Fruit fly (Drosophila melanogaster) whole organism, embryonic: ENCODE data around the gene unc-119.
A peak's percentile ranks its signal among the peaks of the same experiment; 100 is the strongest.

Experiments used
- CG10366 ChIP-seq: fragments of 200-800 bp; sonication (Bioruptor generic); IDR thresholded peaks from 2 replicates; pipeline ENCODE4 v1.3.6; 2022; ENCODE audit warnings: missing biosample characterization, missing genetic modification characterization
- CG10431 ChIP-seq: fragments of 200-800 bp; sonication (Bioruptor generic); optimal IDR thresholded peaks from 3 replicates; lab custom pipeline; 2018; ENCODE audit warnings: missing biosample characterization, mild to moderate bottlenecking, missing genetic modification characterization
- CG10654 ChIP-seq: fragments of 200-800 bp; sonication (Bioruptor generic); optimal IDR thresholded peaks from 2 replicates; lab custom pipeline; 2016; ENCODE audit warnings: missing biosample characterization, missing genetic modification characterization
- CG10979 ChIP-seq: fragments of 200-800 bp; sonication (Bioruptor generic); optimal IDR thresholded peaks from 2 replicates; lab custom pipeline; 2018; ENCODE audit warnings: missing biosample characterization, mild to moderate bottlenecking, missing genetic modification characterization, moderate library complexity
- CG11398 ChIP-seq: fragments of 200-800 bp; sonication (Bioruptor generic); optimal IDR thresholded peaks from 2 replicates; lab custom pipeline; 2016; ENCODE audit warnings: missing biosample characterization, missing genetic modification characterization
- CG12942 ChIP-seq: fragments of 200-800 bp; sonication (Bioruptor generic); optimal IDR thresholded peaks from 3 replicates; lab custom pipeline; 2016; ENCODE audit warnings: missing biosample characterization, missing genetic modification characterization
- CG13123 ChIP-seq: fragments of 200-800 bp; sonication (Bioruptor generic); optimal IDR thresholded peaks from 2 replicates; lab custom pipeline; 2016; ENCODE audit warnings: missing biosample characterization, missing genetic modification characterization
- CG13287 ChIP-seq: fragments of 200-800 bp; sonication (Bioruptor generic); IDR thresholded peaks from 2 replicates; pipeline ENCODE4 v1.3.6; 2022; ENCODE audit warnings: missing biosample characterization, missing genetic modification characterization; ENCODE audit not compliant: partially characterized antibody
- CG14014 ChIP-seq: fragments of 200-800 bp; sonication (Bioruptor generic); IDR thresholded peaks from 2 replicates; pipeline ENCODE4 v1.3.6; 2022; ENCODE audit warnings: missing biosample characterization, missing genetic modification characterization
- CG15696 ChIP-seq: fragments of 200-800 bp; sonication (Bioruptor generic); optimal IDR thresholded peaks from 2 replicates; lab custom pipeline; 2019; ENCODE audit warnings: missing biosample characterization, mild to moderate bottlenecking, missing genetic modification characterization, moderate library complexity
- CG16813 ChIP-seq: fragments of 200-800 bp; sonication (Bioruptor generic); IDR thresholded peaks from 3 replicates; pipeline ENCODE4 v1.3.6; 2022; ENCODE audit warnings: missing biosample characterization, missing genetic modification characterization; ENCODE audit not compliant: partially characterized antibody
- CG16815 ChIP-seq: fragments of 200-800 bp; sonication (Bioruptor generic); optimal IDR thresholded peaks from 3 replicates; lab custom pipeline; 2017; ENCODE audit warnings: missing biosample characterization, mild to moderate bottlenecking, missing genetic modification characterization
- CG16863 ChIP-seq: fragments of 200-800 bp; sonication (Bioruptor generic); optimal IDR thresholded peaks from 3 replicates; lab custom pipeline; 2016; ENCODE audit warnings: missing biosample characterization, missing genetic modification characterization
- CG17612 ChIP-seq: fragments of 200-800 bp; sonication (Bioruptor generic); IDR thresholded peaks from 2 replicates; pipeline ENCODE4 v1.3.6; 2022; ENCODE audit warnings: missing biosample characterization, missing genetic modification characterization
- CG18011 ChIP-seq: fragments of 200-800 bp; sonication (Bioruptor generic); optimal IDR thresholded peaks from 2 replicates; lab custom pipeline; 2017; ENCODE audit warnings: missing biosample characterization, missing genetic modification characterization, mild to moderate bottlenecking, moderate library complexity, missing genotype
- CG32772 ChIP-seq: fragments of 200-800 bp; sonication (Bioruptor generic); IDR thresholded peaks from 2 replicates; pipeline ENCODE4 v1.3.6; 2022; ENCODE audit warnings: missing biosample characterization, missing genetic modification characterization
- CG3407 ChIP-seq: fragments of 200-800 bp; sonication (Bioruptor generic); optimal IDR thresholded peaks from 2 replicates; lab custom pipeline; 2018; ENCODE audit warnings: missing biosample characterization, mild to moderate bottlenecking, missing genetic modification characterization
- CG4820 ChIP-seq: fragments of 200-800 bp; sonication (Bioruptor generic); optimal IDR thresholded peaks from 3 replicates; lab custom pipeline; 2016; ENCODE audit warnings: missing biosample characterization, missing genetic modification characterization
- CG6254 ChIP-seq: fragments of 200-800 bp; sonication (Bioruptor generic); optimal IDR thresholded peaks from 3 replicates; lab custom pipeline; 2017; ENCODE audit warnings: mild to moderate bottlenecking, missing biosample characterization, missing genetic modification reagents, missing genetic modification characterization
- CG6654 ChIP-seq: fragments of 200-800 bp; sonication (Bioruptor generic); optimal IDR thresholded peaks from 2 replicates; lab custom pipeline; 2017; ENCODE audit warnings: missing biosample characterization, mild to moderate bottlenecking, missing genetic modification characterization
- CG7987 ChIP-seq: fragments of 200-800 bp; sonication (Bioruptor generic); optimal IDR thresholded peaks from 2 replicates; lab custom pipeline; 2018; ENCODE audit warnings: missing biosample characterization, mild to moderate bottlenecking, missing genetic modification characterization, moderate library complexity
- CkIIα-i1 ChIP-seq: fragments of 200-800 bp; sonication (Bioruptor generic); IDR thresholded peaks from 2 replicates; pipeline ENCODE4 v1.3.6; 2022; ENCODE audit warnings: missing biosample characterization, missing genetic modification characterization
- D ChIP-seq, 2 experiments: fragments of 200-800 bp in 1 of 2; fragments of >200 bp in 1 of 2; sonication (Bioruptor generic) in 1 of 2; optimal IDR thresholded peaks; 2 replicates in 1 of 2; 3 replicates in 1 of 2; lab custom pipeline; 2017; ENCODE audit warnings: mild to moderate bottlenecking in 1 of 2, missing biosample characterization in 1 of 2, missing genetic modification characterization in 1 of 2, missing genetic modification reagents in 1 of 2
- ERR ChIP-seq: fragments of 200-800 bp; sonication (Bioruptor generic); optimal IDR thresholded peaks from 2 replicates; lab custom pipeline; 2016; ENCODE audit warnings: missing biosample characterization, missing genetic modification characterization
- HLHmδ ChIP-seq: fragments of 200-800 bp; sonication (Bioruptor generic); optimal IDR thresholded peaks from 2 replicates; lab custom pipeline; 2018; ENCODE audit warnings: missing biosample characterization, mild to moderate bottlenecking, missing genetic modification characterization, moderate library complexity
- Hey ChIP-seq: fragments of 200-800 bp; sonication (Bioruptor generic); optimal IDR thresholded peaks from 3 replicates; lab custom pipeline; 2018; ENCODE audit warnings: missing biosample characterization, mild to moderate bottlenecking, missing genetic modification characterization
- Mad ChIP-seq: fragments of 200-800 bp; sonication (Bioruptor generic); optimal IDR thresholded peaks from 2 replicates; lab custom pipeline; 2016; ENCODE audit warnings: missing biosample characterization, missing genetic modification characterization
- PHDP ChIP-seq: fragments of 200-800 bp; sonication (Bioruptor generic); optimal IDR thresholded peaks from 3 replicates; lab custom pipeline; 2018; ENCODE audit warnings: missing biosample characterization, mild to moderate bottlenecking, missing genetic modification characterization, moderate library complexity
- Ptx1 ChIP-seq: fragments of 200-800 bp; sonication (Bioruptor generic); IDR thresholded peaks from 2 replicates; pipeline ENCODE4 v1.3.6; 2022; ENCODE audit warnings: missing biosample characterization, missing genetic modification characterization
- ab ChIP-seq: fragments of 200-800 bp; sonication (Bioruptor generic); optimal IDR thresholded peaks from 2 replicates; lab custom pipeline; 2016; ENCODE audit warnings: missing biosample characterization, missing genetic modification characterization
- chif ChIP-seq, 2 experiments: fragments of 200-800 bp; sonication (Bioruptor generic); optimal IDR thresholded peaks; 3 replicates each; lab custom pipeline; 2016; ENCODE audit warnings: missing biosample characterization in 2 of 2, missing genetic modification characterization in 2 of 2
- chn ChIP-seq: fragments of 200-800 bp; sonication (Bioruptor generic); optimal IDR thresholded peaks from 2 replicates; lab custom pipeline; 2016; ENCODE audit warnings: missing biosample characterization, missing genetic modification characterization
- cwo ChIP-seq: fragments of 200-800 bp; sonication (Bioruptor generic); optimal IDR thresholded peaks from 3 replicates; lab custom pipeline; 2017; ENCODE audit warnings: missing biosample characterization, missing genetic modification characterization, mild to moderate bottlenecking, moderate library complexity, missing genetic modification reagents
- disco-r ChIP-seq: fragments of 200-800 bp; sonication (Bioruptor generic); optimal IDR thresholded peaks from 2 replicates; lab custom pipeline; 2016; ENCODE audit warnings: missing biosample characterization, missing genetic modification characterization
- hth ChIP-seq: fragments of >200 bp; optimal IDR thresholded peaks from 2 replicates; lab custom pipeline; 2017; ENCODE audit warnings: inconsistent platforms
- lmd ChIP-seq: fragments of 200-800 bp; sonication (Bioruptor generic); IDR thresholded peaks from 2 replicates; pipeline ENCODE4 v1.3.6; 2022; ENCODE audit warnings: missing biosample characterization, missing genetic modification characterization
- lola ChIP-seq, 3 experiments: fragments of >200 bp in 2 of 3; fragments of 200-800 bp in 1 of 3; sonication (Bioruptor generic) in 1 of 3; optimal IDR thresholded peaks; 2 replicates each; lab custom pipeline; 2017 to 2019; ENCODE audit warnings: missing biosample characterization in 3 of 3, missing genetic modification characterization in 3 of 3, mild to moderate bottlenecking in 1 of 3, moderate library complexity in 1 of 3
- nom ChIP-seq: fragments of 200-800 bp; sonication (Bioruptor generic); optimal IDR thresholded peaks from 2 replicates; lab custom pipeline; 2017; ENCODE audit warnings: missing biosample characterization, missing genetic modification characterization, mild to moderate bottlenecking, moderate library complexity, missing genetic modification reagents
- pho ChIP-seq: fragments of 200-800 bp; sonication (Bioruptor generic); optimal IDR thresholded peaks from 2 replicates; lab custom pipeline; 2016; ENCODE audit warnings: missing biosample characterization, missing genetic modification characterization
- pnt ChIP-seq: fragments of 200-800 bp; sonication (Bioruptor generic); optimal IDR thresholded peaks from 3 replicates; lab custom pipeline; 2016; ENCODE audit warnings: missing biosample characterization, missing genetic modification characterization
- prd ChIP-seq, 3 experiments: fragments of >200 bp in 2 of 3; fragments of 200-800 bp in 1 of 3; sonication (Bioruptor generic) in 1 of 3; optimal IDR thresholded peaks in 2 of 3; IDR thresholded peaks in 1 of 3; 2 replicates in 2 of 3; 3 replicates in 1 of 3; pipeline versions ENCODE4 v1.3.6 to Lab custom; 2017 to 2022; ENCODE audit warnings: missing biosample characterization in 1 of 3, missing genetic modification characterization in 1 of 3
- ranshi ChIP-seq: fragments of 200-800 bp; sonication (Bioruptor generic); IDR thresholded peaks from 2 replicates; pipeline ENCODE4 v1.3.6; 2022; ENCODE audit warnings: missing biosample characterization, missing genetic modification characterization
- so ChIP-seq: fragments of 200-800 bp; sonication (Bioruptor generic); IDR thresholded peaks from 3 replicates; pipeline ENCODE4 v1.3.6; 2022; ENCODE audit warnings: missing biosample characterization, missing genetic modification characterization
- sug ChIP-seq: fragments of 200-800 bp; optimal IDR thresholded peaks from 2 replicates; lab custom pipeline; 2019; ENCODE audit warnings: missing biosample characterization, mild to moderate bottlenecking, missing genetic modification characterization, moderate library complexity
- tll ChIP-seq, 2 experiments: fragments of 200-800 bp in 1 of 2; fragments of >200 bp in 1 of 2; sonication (Bioruptor generic) in 1 of 2; optimal IDR thresholded peaks; 2 replicates each; lab custom pipeline; 2017 to 2019; ENCODE audit warnings: missing biosample characterization in 2 of 2, missing genetic modification characterization in 2 of 2, mild to moderate bottlenecking in 1 of 2, moderate library complexity in 1 of 2
- toy ChIP-seq: fragments of 200-800 bp; sonication (Bioruptor generic); IDR thresholded peaks from 2 replicates; pipeline ENCODE4 v1.3.6; 2022; ENCODE audit warnings: missing biosample characterization, missing genetic modification characterization
- twi ChIP-seq: fragments of 200-800 bp; optimal IDR thresholded peaks from 2 replicates; lab custom pipeline; 2019; ENCODE audit warnings: missing biosample characterization, mild to moderate bottlenecking, missing genetic modification characterization, moderate library complexity

Gene unc-119

DNA sequence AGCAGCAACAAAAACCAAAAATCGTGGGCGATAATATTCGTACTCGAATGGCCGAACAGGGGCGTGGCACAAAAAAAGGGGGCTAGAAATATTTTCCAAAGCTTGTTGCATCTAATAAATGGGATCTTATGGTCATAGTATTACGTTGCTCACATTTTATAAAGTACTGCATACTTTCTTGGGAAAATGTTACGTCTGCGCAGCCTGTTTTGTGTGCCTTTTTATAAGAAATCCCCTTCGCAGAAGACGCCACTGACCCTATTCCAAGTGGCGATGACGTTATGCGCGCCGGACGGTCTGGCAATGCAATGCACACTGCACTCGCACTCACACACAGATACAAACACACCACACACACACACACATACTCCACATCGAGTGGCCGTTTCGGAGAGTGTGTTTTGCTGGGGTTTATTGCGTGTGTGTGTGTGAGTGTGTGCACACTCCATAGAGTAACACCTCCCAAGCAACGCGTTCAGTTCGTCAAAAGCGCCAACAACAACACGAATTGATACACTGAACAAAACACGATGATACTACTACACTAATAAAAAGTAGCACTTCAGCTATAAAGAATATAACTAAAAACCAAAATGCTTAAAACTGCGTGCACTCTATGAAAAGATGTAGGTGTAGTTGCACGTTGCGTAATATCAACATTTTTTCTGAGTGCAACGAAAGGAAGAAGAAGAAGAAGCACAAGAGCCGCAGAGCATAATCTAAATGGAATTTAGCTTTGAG, 2.2 kb upstream of the unc-119 start (continued):
- TF ChIP-seq CG16813 (GFP tag; lab: Robert Waterston, UW), result no peak
- TF ChIP-seq CG10431 (GFP tag; lab: Kevin White, UChicago), result peak; percentile 25
- TF ChIP-seq CG6254 (GFP tag; lab: Kevin White, UChicago), result peak; percentile 73
- no peak for TF ChIP-seq hth (lab: Kevin White, UChicago)
- TF ChIP-seq CG3407 (GFP tag; lab: Kevin White, UChicago), result peak; percentile 82
- TF ChIP-seq chn (GFP tag; lab: Kevin White, UChicago), result peak; percentile 83
- TF ChIP-seq CG10366 (GFP tag; lab: Robert Waterston, UW), result peak; percentile 84
- TF ChIP-seq so, result peak; percentile 64; the same call in 1 of the 3 replicates
- TF ChIP-seq nom, result peak; percentile 66
- TF ChIP-seq cwo (GFP tag; lab: Kevin White, UChicago), result peak; percentile 11
- TF ChIP-seq CG10654 (GFP tag; lab: Kevin White, UChicago), result peak; percentile 84
- no peak for TF ChIP-seq tll (GFP tag; optimal IDR thresholded peaks at IDR 0.05; lab: Kevin White, UChicago)
- TF ChIP-seq CG15696, result peak; percentile 87
- TF ChIP-seq Mad (GFP tag; lab: Kevin White, UChicago), result peak; percentile 73
- TF ChIP-seq CkIIα-i1 (GFP tag; lab: Robert Waterston, UW), result no peak
- peak; percentile 31 for TF ChIP-seq pho (GFP tag; lab: Kevin White, UChicago)
- TF ChIP-seq ranshi, result peak; percentile 76
- peak; percentile 62 for TF ChIP-seq CG11398 (GFP tag; lab: Kevin White, UChicago)
- peak; percentile 79 for TF ChIP-seq PHDP (tag; lab: Kevin White, UChicago)
- no peak for TF ChIP-seq prd (optimal IDR thresholded peaks at IDR 0.05; lab: Kevin White, UChicago)
- peak; percentile 93 for TF ChIP-seq prd (GFP tag; IDR thresholded peaks at IDR 0.05; lab: Robert Waterston, UW)
- peak; percentile 87 for TF ChIP-seq CG10979
- TF ChIP-seq CG16863 (GFP tag; lab: Kevin White, UChicago), result peak; percentile 78
- TF ChIP-seq chif (GFP tag; optimal IDR thresholded peaks at IDR 0.05; lab: Kevin White, UChicago), result peak; percentile 81 to 88
- 0 out of 2 replicates have a peak, but pooled peaks have one; percentile 16 for TF ChIP-seq toy (GFP tag; lab: Robert Waterston, UW)
- TF ChIP-seq CG13123, result peak; percentile 63
- TF ChIP-seq CG16815 (GFP tag; lab: Kevin White, UChicago), result peak; percentile 76
- TF ChIP-seq CG6654, result peak; percentile 67
- TF ChIP-seq CG32772 (GFP tag; lab: Robert Waterston, UW), result peak; percentile 88
- TF ChIP-seq Ptx1 (GFP tag; lab: Robert Waterston, UW), result peak; percentile 84
- TF ChIP-seq lmd (GFP tag; lab: Robert Waterston, UW), result peak; percentile 89
- peak; percentile 7 for TF ChIP-seq sug (tag; lab: Kevin White, UChicago)
- TF ChIP-seq CG12942, result peak; percentile 73
- TF ChIP-seq CG4820 (GFP tag; lab: Kevin White, UChicago), result peak; percentile 84
- no peak for TF ChIP-seq CG13287 (GFP tag; lab: Robert Waterston, UW)
- TF ChIP-seq CG17612 (GFP tag; lab: Robert Waterston, UW), result peak; percentile 69
- TF ChIP-seq disco-r, result peak; percentile 72
- TF ChIP-seq CG18011, result no peak
- TF ChIP-seq Hey (tag; lab: Kevin White, UChicago), result no peak
- peak; percentile 45 for TF ChIP-seq CG7987 (GFP tag; lab: Kevin White, UChicago)
- TF ChIP-seq lola (GFP tag; optimal IDR thresholded peaks at IDR 0.05; lab: Kevin White, UChicago), result peak in 1 of 3 experiments; percentile 83
- peak; percentile 61 for TF ChIP-seq CG14014 (GFP tag; lab: Robert Waterston, UW)
- peak; percentile 70 for TF ChIP-seq twi (tag; lab: Kevin White, UChicago)
- TF ChIP-seq D (optimal IDR thresholded peaks at IDR 0.05; lab: Kevin White, UChicago), result no peak
- TF ChIP-seq D (GFP tag; optimal IDR thresholded peaks at IDR 0.05; lab: Kevin White, UChicago), result peak; percentile 68
- TF ChIP-seq ERR (GFP tag; lab: Kevin White, UChicago), result peak; percentile 43
- TF ChIP-seq HLHmδ (GFP tag; lab: Kevin White, UChicago), result no peak
- TF ChIP-seq pnt (GFP tag; lab: Kevin White, UChicago), result peak; percentile 88
- peak; percentile 38 for TF ChIP-seq ab (GFP tag; lab: Kevin White, UChicago)
